Worm (Caenorhabditis elegans) whole organism, L2 larva: ENCODE data around the gene F20D6.9.
A peak's percentile ranks its signal among the peaks of the same experiment; 100 is the strongest.

Experiments
- C34F6.9 ChIP-seq: fragments of 150-350 bp; optimal IDR thresholded peaks from 2 replicates; lab custom pipeline; 2014; ENCODE audit warnings: missing biosample characterization, missing genetic modification characterization
- R02D3.7 ChIP-seq: fragments of 150-350 bp; optimal IDR thresholded peaks from 2 replicates; lab custom pipeline; 2014; ENCODE audit warnings: missing biosample characterization, missing genetic modification characterization
- ZK546.5 ChIP-seq: sonication (generic microtip); optimal IDR thresholded peaks from 2 replicates; lab custom pipeline; 2017; ENCODE audit warnings: missing biosample characterization, missing genetic modification characterization
- alr-1 ChIP-seq: fragments of 150-350 bp; optimal IDR thresholded peaks from 2 replicates; lab custom pipeline; 2014; ENCODE audit warnings: missing biosample characterization, missing genetic modification characterization
- aly-2 ChIP-seq: fragments of 150-350 bp; optimal IDR thresholded peaks from 2 replicates; lab custom pipeline; 2014; ENCODE audit warnings: missing biosample characterization, missing genetic modification characterization
- blmp-1 ChIP-seq: sonication (generic microtip); optimal IDR thresholded peaks from 2 replicates; lab custom pipeline; 2017; ENCODE audit warnings: missing genetic modification characterization, mild to moderate bottlenecking, missing compliant biosample characterization, antibody characterized with exemption, moderate library complexity; ENCODE audit not compliant: insufficient read depth
- ceh-82 ChIP-seq: fragments of 150-350 bp; optimal IDR thresholded peaks from 2 replicates; lab custom pipeline; 2014; ENCODE audit warnings: missing biosample characterization, missing genetic modification characterization
- crh-2 ChIP-seq: sonication (generic microtip); optimal IDR thresholded peaks from 2 replicates; lab custom pipeline; 2017; ENCODE audit warnings: missing biosample characterization, missing genetic modification characterization
- dmd-4 ChIP-seq: sonication (generic microtip); optimal IDR thresholded peaks from 2 replicates; lab custom pipeline; 2017; ENCODE audit warnings: missing biosample characterization, missing genetic modification characterization
- egl-27 ChIP-seq: sonication (generic microtip); optimal IDR thresholded peaks from 3 replicates; lab custom pipeline; 2017; ENCODE audit warnings: missing biosample characterization, missing genetic modification reagents, missing genetic modification characterization
- elt-1 ChIP-seq: fragments of 150-350 bp; optimal IDR thresholded peaks from 2 replicates; lab custom pipeline; 2014; ENCODE audit warnings: missing biosample characterization, missing genetic modification characterization
- elt-3 ChIP-seq: sonication (generic microtip); optimal IDR thresholded peaks from 2 replicates; lab custom pipeline; 2017; ENCODE audit warnings: missing biosample characterization, missing genetic modification characterization
- fos-1 ChIP-seq: fragments of 150-350 bp; optimal IDR thresholded peaks from 2 replicates; lab custom pipeline; 2014; ENCODE audit warnings: missing biosample characterization, missing genetic modification characterization
- gmeb-1 ChIP-seq: fragments of 150-350 bp; optimal IDR thresholded peaks from 2 replicates; lab custom pipeline; 2014; ENCODE audit warnings: missing biosample characterization, missing genetic modification characterization
- lin-11 ChIP-seq: fragments of 150-350 bp; sonication (generic microtip); optimal IDR thresholded peaks from 2 replicates; lab custom pipeline; 2014; ENCODE audit warnings: missing biosample characterization, missing genetic modification characterization, inconsistent platforms, mixed read lengths
- lin-13 ChIP-seq: fragments of 150-350 bp; optimal IDR thresholded peaks from 2 replicates; lab custom pipeline; 2014; ENCODE audit warnings: missing biosample characterization, missing genetic modification reagents, missing genetic modification characterization
- lin-39 ChIP-seq: fragments of 150-350 bp; optimal IDR thresholded peaks from 2 replicates; lab custom pipeline; 2014; ENCODE audit warnings: missing biosample characterization, missing genetic modification reagents, missing genetic modification characterization
- lsy-2 ChIP-seq, 2 experiments: fragments of 150-350 bp in 1 of 2; sonication (generic microtip) in 1 of 2; optimal IDR thresholded peaks; 2 replicates each; lab custom pipeline; 2014 to 2017; ENCODE audit warnings: missing biosample characterization in 2 of 2, missing genetic modification characterization in 2 of 2
- mab-5 ChIP-seq: fragments of 150-350 bp; optimal IDR thresholded peaks from 2 replicates; lab custom pipeline; 2014; ENCODE audit warnings: missing biosample characterization, missing genetic modification characterization
- mbf-1 ChIP-seq: sonication (generic microtip); optimal IDR thresholded peaks from 2 replicates; lab custom pipeline; 2017; ENCODE audit warnings: missing biosample characterization, missing genetic modification characterization
- nhr-10 ChIP-seq: sonication (generic microtip); optimal IDR thresholded peaks from 2 replicates; lab custom pipeline; 2017; ENCODE audit warnings: missing biosample characterization, missing genetic modification characterization
- nhr-129 ChIP-seq: fragments of 150-350 bp; optimal IDR thresholded peaks from 2 replicates; lab custom pipeline; 2014; ENCODE audit warnings: missing biosample characterization, missing genetic modification characterization
- nhr-23 ChIP-seq: fragments of 150-350 bp; optimal IDR thresholded peaks from 2 replicates; lab custom pipeline; 2014; ENCODE audit warnings: missing biosample characterization, missing genetic modification reagents, missing genetic modification characterization
- nhr-237 ChIP-seq: fragments of 150-350 bp; optimal IDR thresholded peaks from 2 replicates; lab custom pipeline; 2014; ENCODE audit warnings: missing biosample characterization, missing genetic modification characterization
- nhr-77 ChIP-seq: fragments of 150-350 bp; optimal IDR thresholded peaks from 2 replicates; lab custom pipeline; 2014; ENCODE audit warnings: missing biosample characterization, missing genetic modification characterization
- peb-1 ChIP-seq: fragments of 150-350 bp; optimal IDR thresholded peaks from 2 replicates; lab custom pipeline; 2014; ENCODE audit warnings: missing biosample characterization, missing genetic modification characterization
- skn-1 ChIP-seq: sonication (generic microtip); optimal IDR thresholded peaks from 2 replicates; lab custom pipeline; 2017; ENCODE audit warnings: missing biosample characterization, missing genetic modification characterization
- sma-3 ChIP-seq: sonication (generic microtip); optimal IDR thresholded peaks from 2 replicates; lab custom pipeline; 2016; ENCODE audit warnings: missing genetic modification reagents, missing genetic modification characterization, missing compliant biosample characterization
- sma-9 ChIP-seq, 2 experiments: fragments of 150-350 bp in 1 of 2; sonication (generic microtip) in 1 of 2; optimal IDR thresholded peaks; 2 replicates each; lab custom pipeline; 2014 to 2016; ENCODE audit warnings: missing genetic modification characterization in 2 of 2, mild to moderate bottlenecking in 1 of 2, missing biosample characterization in 1 of 2, missing compliant biosample characterization in 1 of 2, missing genetic modification reagents in 1 of 2, moderate library complexity in 1 of 2
- snpc-4 ChIP-seq: fragments of 150-350 bp; optimal IDR thresholded peaks from 2 replicates; lab custom pipeline; 2014; ENCODE audit warnings: missing biosample characterization, missing genetic modification characterization
- unc-39 ChIP-seq: fragments of 150-350 bp; optimal IDR thresholded peaks from 2 replicates; lab custom pipeline; 2014; ENCODE audit warnings: missing biosample characterization, missing genetic modification characterization
- unc-55 ChIP-seq: fragments of 150-350 bp; sonication (generic microtip); optimal IDR thresholded peaks from 3 replicates; lab custom pipeline; 2014; ENCODE audit warnings: missing biosample characterization, missing genetic modification reagents, missing genetic modification characterization
- unc-62 ChIP-seq: fragments of 150-350 bp; optimal IDR thresholded peaks from 2 replicates; lab custom pipeline; 2014; ENCODE audit warnings: missing biosample characterization, missing genetic modification reagents, missing genetic modification characterization
- zag-1 ChIP-seq: fragments of 150-350 bp; optimal IDR thresholded peaks from 2 replicates; lab custom pipeline; 2014; ENCODE audit warnings: missing biosample characterization, missing genetic modification characterization
- ztf-11 ChIP-seq: sonication (generic microtip); optimal IDR thresholded peaks from 2 replicates; lab custom pipeline; 2017; ENCODE audit warnings: missing biosample characterization, missing genetic modification characterization
- ztf-4 ChIP-seq: fragments of 150-350 bp; optimal IDR thresholded peaks from 2 replicates; lab custom pipeline; 2014; ENCODE audit warnings: missing biosample characterization, missing genetic modification characterization

The F20D6.9 gene

DNA sequence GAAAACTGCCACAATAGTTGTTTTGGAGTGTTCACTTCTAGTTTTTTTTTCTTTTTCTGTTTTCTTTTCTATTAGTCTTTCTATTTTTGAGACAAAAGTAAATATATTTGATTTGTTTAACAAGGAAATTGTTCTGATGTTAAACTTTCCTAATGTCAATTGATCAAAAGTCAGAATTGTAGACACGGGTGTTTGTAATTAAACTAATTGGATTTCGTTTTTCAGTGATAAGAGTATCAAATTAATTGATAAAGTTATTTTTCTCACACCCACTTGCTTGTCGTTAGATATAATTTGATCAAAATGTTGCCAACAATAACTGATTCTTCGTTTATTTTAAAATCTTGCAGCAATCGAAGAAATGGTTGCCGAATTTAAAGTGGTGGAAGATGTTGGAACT is 14.1 kb downstream of the F20D6.9 start:
- no peak for TF ChIP-seq elt-1 (tag; lab: Kevin White, UChicago)
- TF ChIP-seq lin-11: no peak
- no peak for TF ChIP-seq snpc-4
- no peak for TF ChIP-seq nhr-23 (tag; lab: Kevin White, UChicago)
- no peak for TF ChIP-seq elt-3 (tag; lab: Kevin White, UChicago)
- TF ChIP-seq alr-1 (tag; lab: Kevin White, UChicago): no peak

DNA sequence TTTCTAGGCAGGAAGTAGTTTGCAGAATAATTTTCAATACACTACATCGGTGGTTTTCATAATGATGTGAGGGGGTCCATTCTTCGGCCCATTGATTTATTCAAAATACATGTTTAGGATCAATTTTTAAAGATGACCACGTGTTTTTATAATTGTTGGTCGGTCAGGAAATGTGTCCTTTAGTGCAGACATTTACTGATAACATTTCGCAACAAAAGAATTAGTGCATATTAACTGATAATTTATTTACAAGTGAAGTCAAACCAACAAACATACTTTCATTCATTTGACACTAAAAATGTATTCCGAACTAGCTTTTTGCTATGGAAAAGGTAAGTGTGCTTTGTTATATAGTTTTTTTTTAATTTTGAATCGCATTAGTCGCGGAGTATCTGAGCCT is 15.6 kb downstream of the F20D6.9 start, which contains the start of gene F20D6.5:
Gene F20D6.5, plus strand, starts transcription at position 259 of the 400 bp plus-strand sequence.
- TF ChIP-seq ceh-82 (tag; lab: Kevin White, UChicago): no peak
- TF ChIP-seq sma-9 (GFP tag; optimal IDR thresholded peaks at IDR 0.05; lab: Kevin White, UChicago): peak; percentile 64
- TF ChIP-seq sma-9 (tag; optimal IDR thresholded peaks at IDR 0.05; lab: Kevin White, UChicago): no peak
- TF ChIP-seq mbf-1: no peak
- no peak for TF ChIP-seq nhr-10 (tag; lab: Kevin White, UChicago)
- peak; percentile 18 for TF ChIP-seq fos-1
- no peak for TF ChIP-seq nhr-77 (tag; lab: Kevin White, UChicago)
- TF ChIP-seq snpc-4: no peak
- no peak for TF ChIP-seq skn-1 (tag; lab: Kevin White, UChicago)

DNA sequence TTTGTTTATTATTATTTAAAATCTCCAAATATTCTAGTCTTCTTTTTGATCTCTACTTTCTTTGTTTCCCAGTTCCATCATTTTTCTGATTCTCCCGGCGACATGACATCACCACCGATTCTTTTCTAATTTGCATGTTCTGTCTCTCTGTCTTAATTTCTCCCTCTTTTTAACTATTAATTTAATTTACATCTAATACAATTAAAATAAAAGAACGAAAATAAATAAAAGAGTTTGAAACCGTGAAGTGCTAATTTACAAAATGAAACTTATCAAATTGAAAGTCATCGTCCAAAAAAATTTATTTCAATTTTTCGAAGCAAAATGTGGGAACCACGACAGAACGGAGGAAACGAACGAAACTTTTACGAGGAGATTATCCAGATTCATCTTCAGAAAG is 17.6 kb downstream of the F20D6.9 start, which contains the start of gene F20D6.6:
Gene F20D6.6, plus strand, starts transcription at position 301 of the 400 bp plus-strand sequence.
- TF ChIP-seq ZK546.5 (no peak), ceh-82 (tag; lab: Kevin White, UChicago) (no peak), fos-1 (no peak), mab-5 (no peak), ztf-11 (tag; lab: Kevin White, UChicago) (no peak), zag-1 (no peak)

DNA sequence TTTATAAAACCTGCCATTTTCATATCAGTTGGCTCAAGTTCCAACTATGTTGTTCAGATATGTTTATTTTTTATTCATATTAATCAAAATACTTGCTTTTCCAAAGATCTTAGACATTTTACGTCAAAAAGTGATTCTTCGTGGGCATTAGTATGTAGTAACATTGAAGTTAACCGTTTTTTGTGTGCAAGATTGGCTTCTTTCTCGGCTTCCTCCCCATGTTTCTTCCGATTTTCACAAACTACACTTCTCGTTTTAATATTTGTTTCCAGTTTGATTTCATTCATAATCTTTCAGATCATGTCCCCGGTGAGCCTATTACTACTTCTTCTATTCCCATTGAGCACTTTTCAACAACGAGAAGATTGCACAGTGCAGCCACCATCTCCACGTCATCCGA is 19.8 kb downstream of the F20D6.9 start, which contains the start of gene sul-2:
Gene sul-2, plus strand, starts transcription at position 301 of the 400 bp plus-strand sequence.
- no peak for TF ChIP-seq blmp-1 (tag; lab: Kevin White, UChicago)
- TF ChIP-seq R02D3.7 (tag; lab: Kevin White, UChicago): no peak
- TF ChIP-seq dmd-4 (tag; lab: Kevin White, UChicago): no peak
- TF ChIP-seq unc-62: no peak
- TF ChIP-seq ztf-4: no peak
- no peak for TF ChIP-seq unc-55
- TF ChIP-seq elt-3 (tag; lab: Kevin White, UChicago): no peak
- TF ChIP-seq zag-1: no peak
- TF ChIP-seq nhr-129 (tag; lab: Kevin White, UChicago): no peak
- no peak for TF ChIP-seq unc-39 (tag; lab: Kevin White, UChicago)
- no peak for TF ChIP-seq ztf-11 (tag; lab: Kevin White, UChicago)
- TF ChIP-seq aly-2: no peak
- TF ChIP-seq crh-2: no peak
- no peak for TF ChIP-seq egl-27 (tag; lab: Kevin White, UChicago)
- TF ChIP-seq lin-39 (tag; lab: Kevin White, UChicago): no peak
- TF ChIP-seq sma-9 (GFP tag; optimal IDR thresholded peaks at IDR 0.05; lab: Kevin White, UChicago): no peak
- no peak for TF ChIP-seq sma-9 (tag; optimal IDR thresholded peaks at IDR 0.05; lab: Kevin White, UChicago)
- no peak for TF ChIP-seq elt-1 (tag; lab: Kevin White, UChicago)
- no peak for TF ChIP-seq skn-1 (tag; lab: Kevin White, UChicago)
- TF ChIP-seq peb-1 (tag; lab: Kevin White, UChicago): no peak
- no peak for TF ChIP-seq gmeb-1 (tag; lab: Kevin White, UChicago)

DNA sequence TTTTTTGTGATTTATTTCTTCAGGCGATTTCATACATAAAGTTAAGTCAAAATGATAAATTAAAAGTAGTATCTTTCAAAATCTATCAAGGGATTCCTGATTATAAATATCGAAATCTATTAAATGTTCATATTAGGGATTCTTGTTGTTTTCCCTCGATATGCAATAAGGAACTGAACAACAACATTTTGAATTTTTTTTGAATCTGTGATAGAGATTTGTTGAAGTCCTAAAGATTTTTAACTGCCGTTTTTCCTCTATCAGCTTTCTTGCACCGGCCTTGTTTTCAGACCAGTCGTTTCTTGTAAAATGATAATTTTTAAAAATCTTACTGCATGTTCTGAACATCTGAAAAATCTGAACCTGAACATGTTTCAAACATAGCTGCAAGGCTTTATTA is 21.5 kb downstream of the F20D6.9 start:
- no peak for TF ChIP-seq C34F6.9
- TF ChIP-seq lin-13 (GFP tag; lab: Kevin White, UChicago): no peak
- TF ChIP-seq ceh-82 (tag; lab: Kevin White, UChicago): no peak
- no peak for TF ChIP-seq sma-3 (GFP tag; lab: Kevin White, UChicago)
- no peak for TF ChIP-seq nhr-237 (tag; lab: Kevin White, UChicago)
- TF ChIP-seq zag-1: no peak
- TF ChIP-seq lsy-2 (tag; optimal IDR thresholded peaks at IDR 0.05; lab: Kevin White, UChicago): no peak
- no peak for TF ChIP-seq crh-2
